Fruit fly (Drosophila melanogaster) whole organism, adult: ENCODE data around the gene sick.
A peak's percentile ranks its signal among the peaks of the same experiment; 100 is the strongest.

ENCODE experiments used
- CG12768 ChIP-seq: fragments of 200-800 bp; sonication (Bioruptor generic); optimal IDR thresholded peaks from 2 replicates; lab custom pipeline; 2017; ENCODE audit warnings: missing biosample characterization, missing genetic modification characterization, mild to moderate bottlenecking, moderate library complexity, missing genetic modification reagents
- CG1620 ChIP-seq: fragments of 200-800 bp; sonication (Bioruptor generic); optimal IDR thresholded peaks from 2 replicates; lab custom pipeline; 2016; ENCODE audit warnings: missing biosample characterization, missing genetic modification characterization
- CG33017 ChIP-seq: fragments of 200-800 bp; sonication (Bioruptor generic); optimal IDR thresholded peaks from 2 replicates; lab custom pipeline; 2018; ENCODE audit warnings: missing biosample characterization, mild to moderate bottlenecking, missing genetic modification characterization, moderate library complexity
- CG7101 ChIP-seq: fragments of 200-800 bp; sonication (Bioruptor generic); optimal IDR thresholded peaks from 2 replicates; lab custom pipeline; 2018; ENCODE audit warnings: missing biosample characterization, mild to moderate bottlenecking, missing genetic modification characterization, moderate library complexity
- cic ChIP-seq: fragments of 200-800 bp; sonication (Bioruptor generic); optimal IDR thresholded peaks from 2 replicates; lab custom pipeline; 2017; ENCODE audit warnings: missing biosample characterization, mild to moderate bottlenecking, missing genetic modification characterization, moderate library complexity
- cnc ChIP-seq, 2 experiments: fragments of >200 bp; optimal IDR thresholded peaks; 2 replicates each; lab custom pipeline; 2017
- pad ChIP-seq: fragments of 200-800 bp; sonication (Bioruptor generic); optimal IDR thresholded peaks from 3 replicates; lab custom pipeline; 2017; ENCODE audit warnings: missing biosample characterization, missing genetic modification characterization, mild to moderate bottlenecking, moderate library complexity, missing genetic modification reagents
- tj ChIP-seq: fragments of 200-800 bp; sonication (Bioruptor generic); optimal IDR thresholded peaks from 3 replicates; lab custom pipeline; 2017; ENCODE audit warnings: missing biosample characterization, mild to moderate bottlenecking, missing genetic modification characterization, moderate library complexity
- toe ChIP-seq: fragments of 200-800 bp; sonication (Bioruptor generic); optimal IDR thresholded peaks from 2 replicates; lab custom pipeline; 2016; ENCODE audit warnings: missing biosample characterization, missing genetic modification characterization

dm6 chr2L:19763773-19764580 is 32.2 kb upstream of the sick start, which contains the start of gene fbp:
- TF ChIP-seq cic (GFP tag; lab: Kevin White, UChicago) (peak; percentile 12), pad (GFP tag; lab: Kevin White, UChicago) (peak; percentile 83), toe (no peak), CG7101 (tag; lab: Kevin White, UChicago) (peak; percentile 68), CG1620 (peak; percentile 30), CG33017 (tag; lab: Kevin White, UChicago) (peak; percentile 46), CG12768 (GFP tag; lab: Kevin White, UChicago) (no peak), tj (GFP tag; lab: Kevin White, UChicago) (peak; percentile 47), cnc (optimal IDR thresholded peaks at IDR 0.05; lab: Kevin White, UChicago) (no peak)
